Fruit fly (Drosophila melanogaster) whole organism: ENCODE results near the gene Pfas.

ENCODE experiments used
- CG8478 ChIP-seq: fragments of >200 bp; optimal IDR thresholded peaks from 2 replicates; lab custom pipeline; 2018; ENCODE audit warnings: inconsistent platforms
- Dll ChIP-seq: fragments of >200 bp; optimal IDR thresholded peaks from 2 replicates; lab custom pipeline; 2017
- EcR ChIP-seq, 2 experiments: fragments of >200 bp; optimal IDR thresholded peaks; 2 replicates each; lab custom pipeline; 2017; ENCODE audit warnings: missing biosample characterization in 2 of 2, missing genetic modification characterization in 2 of 2, missing genetic modification reagents in 2 of 2
- pan ChIP-seq: fragments of >200 bp; optimal IDR thresholded peaks from 2 replicates; lab custom pipeline; 2017
- psq ChIP-seq: fragments of >200 bp; optimal IDR thresholded peaks from 2 replicates; lab custom pipeline; 2017
- usp ChIP-seq: fragments of >200 bp; optimal IDR thresholded peaks from 2 replicates; lab custom pipeline; 2017; ENCODE audit warnings: missing biosample characterization, missing genetic modification characterization, mixed read lengths

dm6 chr2L:5997609-5998229 lies 48.1 kb downstream of the Pfas start:
- no peak for TF ChIP-seq CG8478 (lab: Kevin White, UChicago)
- no peak for TF ChIP-seq usp
- TF ChIP-seq Dll (lab: Kevin White, UChicago), result peak; percentile 62
- no peak for TF ChIP-seq psq (lab: Kevin White, UChicago)
- no peak for TF ChIP-seq pan
- TF ChIP-seq EcR (GFP tag; optimal IDR thresholded peaks at IDR 0.05; lab: Kevin White, UChicago), result no peak
